Fruit fly (Drosophila melanogaster) whole organism, adult: ENCODE results near the gene dx.

Experiments
- CG11617 ChIP-seq: fragments of 200-800 bp; sonication (Bioruptor generic); optimal IDR thresholded peaks from 2 replicates; lab custom pipeline; 2017; ENCODE audit warnings: mild to moderate bottlenecking, missing biosample characterization, missing genetic modification reagents, missing genetic modification characterization
- CG12768 ChIP-seq: fragments of 200-800 bp; sonication (Bioruptor generic); optimal IDR thresholded peaks from 2 replicates; lab custom pipeline; 2017; ENCODE audit warnings: missing biosample characterization, missing genetic modification characterization, mild to moderate bottlenecking, moderate library complexity, missing genetic modification reagents
- CG14711 ChIP-seq: fragments of 200-800 bp; sonication (Bioruptor generic); optimal IDR thresholded peaks from 2 replicates; lab custom pipeline; 2018; ENCODE audit warnings: missing biosample characterization, mild to moderate bottlenecking, missing genetic modification characterization, moderate library complexity
- CG1620 ChIP-seq: fragments of 200-800 bp; sonication (Bioruptor generic); optimal IDR thresholded peaks from 2 replicates; lab custom pipeline; 2016; ENCODE audit warnings: missing biosample characterization, missing genetic modification characterization
- CG33017 ChIP-seq: fragments of 200-800 bp; sonication (Bioruptor generic); optimal IDR thresholded peaks from 2 replicates; lab custom pipeline; 2018; ENCODE audit warnings: missing biosample characterization, mild to moderate bottlenecking, missing genetic modification characterization, moderate library complexity
- CG7045 ChIP-seq: fragments of 200-800 bp; sonication (Bioruptor generic); optimal IDR thresholded peaks from 2 replicates; lab custom pipeline; 2017; ENCODE audit warnings: missing biosample characterization, mild to moderate bottlenecking, missing genetic modification characterization
- CG7101 ChIP-seq: fragments of 200-800 bp; sonication (Bioruptor generic); optimal IDR thresholded peaks from 2 replicates; lab custom pipeline; 2018; ENCODE audit warnings: missing biosample characterization, mild to moderate bottlenecking, missing genetic modification characterization, moderate library complexity
- Clk ChIP-seq: fragments of 200-800 bp; sonication (Bioruptor generic); optimal IDR thresholded peaks from 2 replicates; lab custom pipeline; 2017; ENCODE audit warnings: missing biosample characterization, missing genetic modification characterization
- Crg-1 ChIP-seq: fragments of 200-800 bp; sonication (Bioruptor generic); optimal IDR thresholded peaks from 2 replicates; lab custom pipeline; 2016; ENCODE audit warnings: missing biosample characterization, missing genetic modification characterization
- Hr96 ChIP-seq: fragments of 200-800 bp; sonication (Bioruptor generic); optimal IDR thresholded peaks from 2 replicates; lab custom pipeline; 2016; ENCODE audit warnings: missing biosample characterization, missing genetic modification characterization
- Mnt ChIP-seq: fragments of 200-800 bp; sonication (Bioruptor generic); optimal IDR thresholded peaks from 2 replicates; lab custom pipeline; 2016; ENCODE audit warnings: missing biosample characterization, mild to moderate bottlenecking, missing genetic modification characterization
- cnc ChIP-seq, 2 experiments: fragments of >200 bp; optimal IDR thresholded peaks; 2 replicates each; lab custom pipeline; 2017
- kay ChIP-seq: fragments of 200-800 bp; sonication (Bioruptor generic); peaks from one replicate; lab custom pipeline; 2016; ENCODE audit warnings: missing biosample characterization, missing genetic modification characterization, borderline replicate concordance
- pad ChIP-seq: fragments of 200-800 bp; sonication (Bioruptor generic); optimal IDR thresholded peaks from 3 replicates; lab custom pipeline; 2017; ENCODE audit warnings: missing biosample characterization, missing genetic modification characterization, mild to moderate bottlenecking, moderate library complexity, missing genetic modification reagents
- tj ChIP-seq: fragments of 200-800 bp; sonication (Bioruptor generic); optimal IDR thresholded peaks from 3 replicates; lab custom pipeline; 2017; ENCODE audit warnings: missing biosample characterization, mild to moderate bottlenecking, missing genetic modification characterization, moderate library complexity
- toe ChIP-seq: fragments of 200-800 bp; sonication (Bioruptor generic); optimal IDR thresholded peaks from 2 replicates; lab custom pipeline; 2016; ENCODE audit warnings: missing biosample characterization, missing genetic modification characterization

The dx gene

DNA sequence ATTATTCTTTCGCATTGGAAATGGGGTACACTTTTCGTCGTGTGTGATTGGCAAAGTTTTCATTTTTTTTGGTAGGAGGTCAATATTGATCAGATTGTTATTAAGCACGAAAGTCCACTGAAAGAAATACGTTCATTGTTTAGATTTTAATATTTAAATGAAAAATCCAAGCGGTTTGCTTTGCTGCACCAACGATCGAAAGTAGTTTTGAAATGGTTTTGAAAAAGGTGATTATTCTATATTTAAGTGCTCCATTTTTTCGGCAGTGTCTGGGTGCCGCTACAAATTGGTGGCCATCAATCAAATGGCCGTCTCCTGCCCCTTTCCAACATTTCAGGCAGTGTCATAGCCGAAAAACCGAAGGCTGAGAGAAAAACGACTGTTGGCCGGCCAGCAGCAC, 40.7 kb downstream of the dx start:
- TF ChIP-seq tj (GFP tag; lab: Kevin White, UChicago) (no peak), Mnt (GFP tag; lab: Kevin White, UChicago) (no peak), pad (GFP tag; lab: Kevin White, UChicago) (no peak), kay (GFP tag; lab: Kevin White, UChicago) (no peak), CG7101 (tag; lab: Kevin White, UChicago) (no peak), Crg-1 (no peak), cnc (optimal IDR thresholded peaks at IDR 0.05; lab: Kevin White, UChicago) (no peak), Hr96 (GFP tag; lab: Kevin White, UChicago) (no peak), CG12768 (GFP tag; lab: Kevin White, UChicago) (no peak), CG11617 (GFP tag; lab: Kevin White, UChicago) (no peak), CG14711 (tag; lab: Kevin White, UChicago) (no peak), CG7045 (GFP tag; lab: Kevin White, UChicago) (no peak), toe (GFP tag; lab: Kevin White, UChicago) (no peak), Clk (GFP tag; lab: Kevin White, UChicago) (no peak), CG1620 (no peak), CG33017 (no peak)
